Worm (Caenorhabditis elegans) whole organism, L1 larva: ENCODE measurements around the gene F58B4.2.

Experiments used
- C04F5.9 ChIP-seq: sonication (generic microtip); optimal IDR thresholded peaks from 2 replicates; lab custom pipeline; 2016; ENCODE audit warnings: missing genetic modification characterization, missing compliant biosample characterization
- alr-1 ChIP-seq: fragments of 200-800 bp; sonication (Bioruptor generic); optimal IDR thresholded peaks from 2 replicates; lab custom pipeline; 2018; ENCODE audit warnings: borderline replicate concordance, mild to moderate bottlenecking, missing genetic modification characterization, missing compliant biosample characterization
- aly-2 ChIP-seq: fragments of 150-350 bp; optimal IDR thresholded peaks from 2 replicates; lab custom pipeline; 2014; ENCODE audit warnings: missing biosample characterization, missing genetic modification characterization
- ama-1 ChIP-seq: fragments of 150-350 bp; optimal IDR thresholded peaks from 2 replicates; lab custom pipeline; 2014
- blmp-1 ChIP-seq: fragments of 150-350 bp; optimal IDR thresholded peaks from 2 replicates; lab custom pipeline; 2014; ENCODE audit warnings: missing biosample characterization, missing genetic modification characterization
- ceh-8 ChIP-seq: fragments of 200-800 bp; sonication (Bioruptor generic); optimal IDR thresholded peaks from 2 replicates; lab custom pipeline; 2018; ENCODE audit warnings: mild to moderate bottlenecking, missing genetic modification characterization, moderate library complexity, missing compliant biosample characterization
- ceh-82 ChIP-seq, 3 experiments: fragments of 150-350 bp in 1 of 3; sonication (generic microtip) in 2 of 3; optimal IDR thresholded peaks; 2 replicates each; lab custom pipeline; 2014 to 2017; ENCODE audit warnings: missing biosample characterization in 3 of 3, missing genetic modification characterization in 3 of 3
- ceh-88 ChIP-seq: fragments of 200-800 bp; sonication (Bioruptor generic); IDR thresholded peaks from 2 replicates; pipeline ENCODE4 v1.3.6; 2022; ENCODE audit warnings: missing genetic modification characterization, missing compliant biosample characterization
- ceh-90 ChIP-seq: sonication (generic microtip); optimal IDR thresholded peaks from 2 replicates; lab custom pipeline; 2016; ENCODE audit warnings: missing genetic modification characterization, missing compliant biosample characterization
- ces-1 ChIP-seq: fragments of 150-350 bp; optimal IDR thresholded peaks from 2 replicates; lab custom pipeline; 2014; ENCODE audit warnings: missing biosample characterization, missing genetic modification reagents, missing genetic modification characterization
- dpl-1 ChIP-seq, 3 experiments: fragments of 150-350 bp in 2 of 3; sonication (generic microtip) in 1 of 3; optimal IDR thresholded peaks; 2 replicates each; lab custom pipeline; 2014 to 2017; ENCODE audit warnings: missing biosample characterization in 3 of 3, missing genetic modification characterization in 3 of 3, missing genetic modification reagents in 3 of 3
- dsc-1 ChIP-seq: sonication (generic microtip); optimal IDR thresholded peaks from 2 replicates; lab custom pipeline; 2016; ENCODE audit warnings: mild to moderate bottlenecking, missing genetic modification characterization, missing compliant biosample characterization
- efl-1 ChIP-seq, 4 experiments: fragments of 150-350 bp; optimal IDR thresholded peaks in 3 of 4; peaks in 1 of 4; 1 replicate in 1 of 4; 2 replicates in 3 of 4; lab custom pipeline; 2014; ENCODE audit warnings: missing biosample characterization in 2 of 4, missing genetic modification characterization in 2 of 4, missing genetic modification reagents in 2 of 4
- efl-3 ChIP-seq: fragments of 200-800 bp; sonication (Bioruptor generic); optimal IDR thresholded peaks from 2 replicates; lab custom pipeline; 2018; ENCODE audit warnings: mild to moderate bottlenecking, missing genetic modification characterization, missing compliant biosample characterization
- egl-13 ChIP-seq: sonication (generic microtip); optimal IDR thresholded peaks from 2 replicates; lab custom pipeline; 2016; ENCODE audit warnings: missing genotype, missing genetic modification reagents, missing genetic modification characterization, missing compliant biosample characterization
- egl-27 ChIP-seq, 2 experiments: fragments of 150-350 bp in 1 of 2; sonication (generic microtip); optimal IDR thresholded peaks; 3 replicates each; lab custom pipeline; 2017 to 2018; ENCODE audit warnings: missing biosample characterization in 2 of 2, missing genetic modification characterization in 2 of 2, missing genetic modification reagents in 2 of 2
- elt-3 ChIP-seq, 6 experiments: fragments of 150-350 bp in 1 of 6; sonication (generic microtip); optimal IDR thresholded peaks; 2 replicates each; lab custom pipeline; 2017 to 2018; ENCODE audit warnings: missing biosample characterization in 6 of 6, missing genetic modification characterization in 6 of 6, inconsistent platforms in 1 of 6
- ets-5 ChIP-seq: fragments of 200-800 bp; sonication (Bioruptor generic); IDR thresholded peaks from 2 replicates; pipeline ENCODE4 v1.3.6; 2022; ENCODE audit warnings: missing genetic modification characterization, missing compliant biosample characterization
- fkh-4 ChIP-seq: sonication (generic microtip); optimal IDR thresholded peaks from 2 replicates; lab custom pipeline; 2016; ENCODE audit warnings: missing compliant biosample characterization, missing genetic modification characterization, borderline replicate concordance
- grh-1 ChIP-seq: fragments of 200-800 bp; sonication (Bioruptor generic); IDR thresholded peaks from 2 replicates; pipeline ENCODE4 v1.3.6; 2022; ENCODE audit warnings: missing genetic modification reagents, missing genetic modification characterization, missing compliant biosample characterization
- isw-1 ChIP-seq: fragments of 200-800 bp; sonication (Bioruptor generic); IDR thresholded peaks from 2 replicates; pipeline ENCODE4 v1.3.6; 2022; ENCODE audit warnings: missing genetic modification characterization, missing compliant biosample characterization
- lin-13 ChIP-seq: fragments of 150-350 bp; optimal IDR thresholded peaks from 2 replicates; lab custom pipeline; 2014; ENCODE audit warnings: missing biosample characterization, missing genetic modification reagents, missing genetic modification characterization
- lin-14 ChIP-seq: fragments of 200-800 bp; sonication (Bioruptor generic); optimal IDR thresholded peaks from 2 replicates; lab custom pipeline; 2018; ENCODE audit warnings: mild to moderate bottlenecking, missing genetic modification characterization, moderate library complexity, missing compliant biosample characterization
- lin-15B ChIP-seq: fragments of 150-350 bp; sonication (generic microtip); optimal IDR thresholded peaks from 3 replicates; lab custom pipeline; 2014; ENCODE audit warnings: missing biosample characterization, missing genetic modification characterization
- lin-35 ChIP-seq, 2 experiments: fragments of 150-350 bp; optimal IDR thresholded peaks; 2 replicates each; lab custom pipeline; 2014; ENCODE audit warnings: missing biosample characterization in 2 of 2, missing genetic modification characterization in 2 of 2, missing genetic modification reagents in 2 of 2
- lsy-2 ChIP-seq, 2 experiments: fragments of 150-350 bp; optimal IDR thresholded peaks; 2 replicates each; lab custom pipeline; 2014; ENCODE audit warnings: missing biosample characterization in 2 of 2, missing genetic modification characterization in 2 of 2
- mef-2 ChIP-seq: fragments of 150-350 bp; optimal IDR thresholded peaks from 2 replicates; lab custom pipeline; 2014; ENCODE audit warnings: missing biosample characterization, missing genetic modification characterization
- nhr-11 ChIP-seq: fragments of 150-350 bp; optimal IDR thresholded peaks from 2 replicates; lab custom pipeline; 2014; ENCODE audit warnings: missing biosample characterization, missing genetic modification characterization
- nhr-12 ChIP-seq: sonication (generic microtip); optimal IDR thresholded peaks from 2 replicates; lab custom pipeline; 2017; ENCODE audit warnings: missing biosample characterization, missing genetic modification characterization
- nhr-19 ChIP-seq: fragments of 200-800 bp; sonication (Bioruptor generic); conservative IDR thresholded peaks from 2 replicates; pipeline ENCODE4 v1.3.6; 2022; ENCODE audit warnings: missing genetic modification characterization, missing compliant biosample characterization
- nhr-85 ChIP-seq: sonication (generic microtip); peaks from one replicate; lab custom pipeline; 2016; ENCODE audit warnings: missing genetic modification characterization, inconsistent platforms, missing compliant biosample characterization
- pax-3 ChIP-seq: fragments of 200-800 bp; sonication (Bioruptor generic); optimal IDR thresholded peaks from 2 replicates; lab custom pipeline; 2018; ENCODE audit warnings: mild to moderate bottlenecking, missing genetic modification characterization, moderate library complexity, missing compliant biosample characterization
- swsn-7 ChIP-seq: sonication (generic microtip); optimal IDR thresholded peaks from 2 replicates; lab custom pipeline; 2016; ENCODE audit warnings: missing genetic modification characterization, missing compliant biosample characterization
- unc-30 ChIP-seq: sonication (generic microtip); optimal IDR thresholded peaks from 2 replicates; lab custom pipeline; 2017; ENCODE audit warnings: missing biosample characterization, missing genetic modification characterization
- unc-86 ChIP-seq: sonication (generic microtip); optimal IDR thresholded peaks from 2 replicates; lab custom pipeline; 2016; ENCODE audit warnings: missing genetic modification characterization, missing compliant biosample characterization
- zip-4 ChIP-seq: fragments of 200-800 bp; sonication (Bioruptor generic); optimal IDR thresholded peaks from 2 replicates; lab custom pipeline; 2018; ENCODE audit warnings: mild to moderate bottlenecking, missing genetic modification characterization, moderate library complexity, missing compliant biosample characterization
- ztf-11 ChIP-seq, 2 experiments: sonication (generic microtip); optimal IDR thresholded peaks; 2 replicates each; lab custom pipeline; 2016 to 2017; ENCODE audit warnings: missing genetic modification characterization in 2 of 2, missing biosample characterization in 1 of 2, missing compliant biosample characterization in 1 of 2

The F58B4.2 gene

DNA sequence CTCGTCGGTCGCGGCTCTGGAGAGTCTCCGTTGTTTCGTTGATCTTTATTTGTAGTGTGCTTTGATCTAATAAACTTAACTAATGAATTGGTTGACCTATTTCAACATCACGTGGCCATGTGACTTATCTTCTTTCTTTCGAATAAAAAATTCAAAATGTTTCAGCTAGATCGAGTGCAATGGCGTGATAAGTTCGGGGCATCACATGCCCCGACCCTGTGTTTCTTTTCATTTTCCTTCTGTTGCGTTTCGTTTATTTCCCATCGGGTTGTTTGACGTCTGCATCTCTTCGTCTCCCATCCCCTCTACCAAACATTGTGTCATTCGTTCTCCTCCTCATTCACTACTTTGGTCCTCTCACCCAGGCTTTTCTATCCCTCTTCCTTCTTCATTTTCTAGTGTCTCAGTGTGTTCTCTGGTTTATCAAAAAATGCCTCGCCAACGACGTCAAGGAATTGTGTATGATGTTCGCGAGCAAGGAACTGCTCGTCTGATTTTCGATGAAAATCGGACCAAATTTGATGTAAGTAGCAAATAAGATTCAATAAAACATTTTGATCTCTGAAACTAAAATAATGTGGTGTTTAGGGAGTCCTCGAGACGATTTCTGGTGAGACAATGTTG lies 33.5 kb upstream of the F58B4.2 start, which contains the start of gene F17C11.4 (continued):
- TF ChIP-seq nhr-12 (tag; lab: Kevin White, UChicago) (no peak), grh-1 (no peak), nhr-19 (peak; percentile 96), egl-27 (tag; optimal IDR thresholded peaks at IDR 0.05; lab: Kevin White, UChicago) (peak; percentile 59 to 60), ces-1 (GFP tag; lab: Kevin White, UChicago) (no peak), ceh-90 (tag; lab: Kevin White, UChicago) (no peak), C04F5.9 (peak; percentile 25), alr-1 (tag; lab: Kevin White, UChicago) (no peak), zip-4 (GFP tag; lab: Kevin White, UChicago) (peak; percentile 21), isw-1 (peak; percentile 12; the same call in 1 of the 2 replicates), ztf-11 (tag; optimal IDR thresholded peaks at IDR 0.05; lab: Kevin White, UChicago) (no peak), ceh-82 (tag; optimal IDR thresholded peaks at IDR 0.05; lab: Kevin White, UChicago) (peak; percentile 27 to 66 (median 35)), egl-13 (tag; lab: Kevin White, UChicago) (peak; percentile 61), unc-30 (tag; lab: Kevin White, UChicago) (no peak), elt-3 (tag; optimal IDR thresholded peaks at IDR 0.05; lab: Kevin White, UChicago) (peak in 2 of 6 experiments; percentile 39 to 84), dpl-1 (GFP tag; optimal IDR thresholded peaks at IDR 0.05; lab: Kevin White, UChicago) (peak; percentile 48 to 63 (median 55)), lin-15B (no peak), lin-14 (GFP tag; lab: Kevin White, UChicago) (peak; percentile 96), fkh-4 (no peak), mef-2 (tag; lab: Kevin White, UChicago) (peak; percentile 62), lin-35 (GFP tag; optimal IDR thresholded peaks at IDR 0.05; lab: Kevin White, UChicago) (peak; percentile 69 to 78), lsy-2 (tag; optimal IDR thresholded peaks at IDR 0.05; lab: Kevin White, UChicago) (peak; percentile 80 to 81), pax-3 (tag; lab: Kevin White, UChicago) (no peak), nhr-85 (tag; lab: Kevin White, UChicago) (peak; percentile 98), efl-3 (no peak), ceh-88 (GFP tag; lab: Robert Waterston, UW) (0 out of 2 replicates have a peak, but pooled peaks have one; percentile 17), blmp-1 (tag; lab: Kevin White, UChicago) (peak; percentile 93), aly-2 (tag; lab: Kevin White, UChicago) (no peak), lin-13 (GFP tag; lab: Kevin White, UChicago) (peak; percentile 78), dsc-1 (tag; lab: Kevin White, UChicago) (peak; percentile 67), nhr-11 (tag; lab: Kevin White, UChicago) (peak; percentile 42), ceh-8 (peak; percentile 59), unc-86 (tag; lab: Kevin White, UChicago) (peak; percentile 56), ets-5 (GFP tag; lab: Robert Waterston, UW) (no peak), ama-1 (lab: Kevin White, UChicago) (peak; percentile 52), swsn-7 (tag; lab: Kevin White, UChicago) (peak; percentile 77)

- peak; percentile 86 for TF ChIP-seq blmp-1 (tag; lab: Kevin White, UChicago)
- TF ChIP-seq egl-13 (tag; lab: Kevin White, UChicago): no peak
- TF ChIP-seq, all 84 proteins: peak for 1
These were observed 31.2 kb upstream of the F58B4.2 start, which contains the start of gene col-153 for ce11 chrV:10949511-10949910. Gene col-153 (plus strand): TSS chrV:10949811.

- TF ChIP-seq nhr-11 (tag; lab: Kevin White, UChicago): no peak
- TF ChIP-seq efl-1 (optimal IDR thresholded peaks at IDR 0.05; lab: Kevin White, UChicago): no peak
- TF ChIP-seq efl-1 (GFP tag; optimal IDR thresholded peaks at IDR 0.05 in 1 of 2; lab: Kevin White, UChicago): peak in 1 of 2 experiments; percentile 3
These were observed 29.7 kb upstream of the F58B4.2 start, which contains the start of gene F17C11.2 for ce11 chrV:10947930-10948329. Gene F17C11.2 (plus strand): TSS chrV:10948230.
